Fruit fly (Drosophila melanogaster) whole organism, wandering third instar larva: ENCODE data around the gene SelG.

Experiments used
- CG32264 ChIP-seq: fragments of 200-800 bp; sonication (Bioruptor generic); optimal IDR thresholded peaks from 2 replicates; lab custom pipeline; 2016; ENCODE audit warnings: missing biosample characterization, missing genetic modification characterization
- CG9705 ChIP-seq: fragments of 200-800 bp; sonication (Bioruptor generic); optimal IDR thresholded peaks from 2 replicates; lab custom pipeline; 2018; ENCODE audit warnings: missing biosample characterization, mild to moderate bottlenecking, missing genetic modification characterization
- CrebA ChIP-seq: fragments of 200-800 bp; sonication (Bioruptor generic); optimal IDR thresholded peaks from 2 replicates; lab custom pipeline; 2016; ENCODE audit warnings: missing biosample characterization, mild to moderate bottlenecking, missing genetic modification characterization, borderline replicate concordance
- Dfd ChIP-seq: fragments of >200 bp; optimal IDR thresholded peaks from 2 replicates; lab custom pipeline; 2017; ENCODE audit warnings: missing biosample characterization, missing genetic modification characterization
- Dif ChIP-seq: fragments of 200-275, 200-300 bp; sonication (Bioruptor generic); optimal IDR thresholded peaks from 2 replicates; lab custom pipeline; 2018; ENCODE audit warnings: missing biosample characterization, missing genetic modification characterization; ENCODE audit not compliant: partially characterized antibody
- GATAd ChIP-seq: sonication (Bioruptor generic); optimal IDR thresholded peaks from 2 replicates; lab custom pipeline; 2016; ENCODE audit warnings: missing biosample characterization, missing genetic modification characterization
- HLH106 ChIP-seq: fragments of 200-800 bp; optimal IDR thresholded peaks from 3 replicates; lab custom pipeline; 2019; ENCODE audit warnings: missing biosample characterization, mild to moderate bottlenecking, missing genetic modification characterization, moderate library complexity
- Hr78 ChIP-seq: fragments of >200 bp; optimal IDR thresholded peaks from 2 replicates; lab custom pipeline; 2017; ENCODE audit warnings: missing biosample characterization, missing genetic modification characterization
- Hr83 ChIP-seq: fragments of 200-300 bp; sonication (Bioruptor generic); optimal IDR thresholded peaks from 2 replicates; lab custom pipeline; 2016; ENCODE audit warnings: missing biosample characterization, mild to moderate bottlenecking, missing genetic modification characterization, moderate library complexity; ENCODE audit not compliant: poor library complexity, severe bottlenecking
- Jra ChIP-seq: sonication (Bioruptor generic); optimal IDR thresholded peaks from 2 replicates; lab custom pipeline; 2016; ENCODE audit warnings: missing biosample characterization, missing genetic modification characterization
- Mio ChIP-seq: sonication (Bioruptor generic); optimal IDR thresholded peaks from 2 replicates; lab custom pipeline; 2016; ENCODE audit warnings: missing biosample characterization, missing genetic modification characterization
- N ChIP-seq: fragments of >200 bp; optimal IDR thresholded peaks from 2 replicates; lab custom pipeline; 2018; ENCODE audit warnings: missing biosample characterization, missing external identifiers, missing genetic modification characterization
- OdsH ChIP-seq: fragments of 200-800 bp; sonication (Bioruptor generic); optimal IDR thresholded peaks from 2 replicates; lab custom pipeline; 2016; ENCODE audit warnings: missing biosample characterization, mild to moderate bottlenecking, missing genetic modification characterization
- Rel ChIP-seq, 2 experiments: fragments of 200-800 bp; sonication (Bioruptor generic) in 1 of 2; optimal IDR thresholded peaks; 2 replicates in 1 of 2; 3 replicates in 1 of 2; lab custom pipeline; 2016 to 2019; ENCODE audit warnings: mild to moderate bottlenecking in 2 of 2, missing biosample characterization in 2 of 2, missing genetic modification characterization in 2 of 2, moderate library complexity in 1 of 2
- Sp1 ChIP-seq: fragments of 200-800 bp; sonication (Bioruptor generic); optimal IDR thresholded peaks from 3 replicates; lab custom pipeline; 2019; ENCODE audit warnings: missing biosample characterization, mild to moderate bottlenecking, missing genetic modification characterization, moderate library complexity
- Vsx2 ChIP-seq: fragments of 200-300, 225-300 bp; sonication (Bioruptor generic); optimal IDR thresholded peaks from 2 replicates; lab custom pipeline; 2018; ENCODE audit warnings: missing biosample characterization, missing genetic modification characterization; ENCODE audit not compliant: partially characterized antibody
- br ChIP-seq: fragments of 200-800 bp; sonication (Bioruptor generic); optimal IDR thresholded peaks from 2 replicates; lab custom pipeline; 2016; ENCODE audit warnings: missing biosample characterization, missing genetic modification characterization
- brk ChIP-seq: fragments of 200-800 bp; sonication (Bioruptor generic); optimal IDR thresholded peaks from 2 replicates; lab custom pipeline; 2016; ENCODE audit warnings: missing biosample characterization, mild to moderate bottlenecking, missing genetic modification characterization
- dl ChIP-seq, 2 experiments: fragments of 175-275, 200-275 bp in 1 of 2; fragments of 200-275 bp in 1 of 2; sonication (Bioruptor generic); optimal IDR thresholded peaks; lab custom pipeline; 2018; ENCODE audit warnings: mild to moderate bottlenecking in 2 of 2, missing biosample characterization in 2 of 2, missing genetic modification characterization in 2 of 2, moderate library complexity in 2 of 2; ENCODE audit not compliant: partially characterized antibody in 2 of 2, insufficient read depth in 1 of 2
- dmrt93B ChIP-seq: fragments of 200-800 bp; sonication (Bioruptor generic); optimal IDR thresholded peaks from 2 replicates; lab custom pipeline; 2018; ENCODE audit warnings: missing biosample characterization, mild to moderate bottlenecking, missing genetic modification characterization
- dsf ChIP-seq: sonication (Bioruptor generic); optimal IDR thresholded peaks from 2 replicates; lab custom pipeline; 2016; ENCODE audit warnings: missing biosample characterization, missing genetic modification characterization, borderline replicate concordance
- ey ChIP-seq: fragments of 200-800 bp; sonication (Bioruptor generic); optimal IDR thresholded peaks from 2 replicates; lab custom pipeline; 2016; ENCODE audit warnings: missing biosample characterization, missing genetic modification characterization
- foxo ChIP-seq, 2 experiments: fragments of 200-800 bp; sonication (Bioruptor generic); optimal IDR thresholded peaks; 2 replicates in 1 of 2; 3 replicates in 1 of 2; lab custom pipeline; 2016 to 2017; ENCODE audit warnings: missing biosample characterization in 2 of 2, missing genetic modification characterization in 2 of 2
- fru ChIP-seq: fragments of 200-800 bp; sonication (Bioruptor generic); optimal IDR thresholded peaks from 3 replicates; lab custom pipeline; 2016; ENCODE audit warnings: missing biosample characterization, mild to moderate bottlenecking, missing genetic modification characterization
- h ChIP-seq: fragments of 200-800 bp; sonication (Bioruptor generic); optimal IDR thresholded peaks from 3 replicates; lab custom pipeline; 2016; ENCODE audit warnings: missing biosample characterization, mild to moderate bottlenecking, missing genetic modification characterization
- jim ChIP-seq: fragments of 175-275, 200-325 bp; sonication (Bioruptor generic); optimal IDR thresholded peaks from 2 replicates; lab custom pipeline; 2016; ENCODE audit warnings: missing biosample characterization, mild to moderate bottlenecking, missing genetic modification characterization
- lola ChIP-seq: fragments of >200 bp; optimal IDR thresholded peaks from 2 replicates; lab custom pipeline; 2017; ENCODE audit warnings: missing biosample characterization, missing genetic modification characterization
- pan ChIP-seq: fragments of >200 bp; optimal IDR thresholded peaks from 2 replicates; lab custom pipeline; 2017
- psq ChIP-seq: fragments of 200-800 bp; sonication (Bioruptor generic); optimal IDR thresholded peaks from 3 replicates; lab custom pipeline; 2017; ENCODE audit warnings: missing biosample characterization, mild to moderate bottlenecking, missing genetic modification characterization, moderate library complexity
- rgr ChIP-seq: fragments of 200-800 bp; sonication (Bioruptor generic); optimal IDR thresholded peaks from 3 replicates; lab custom pipeline; 2016; ENCODE audit warnings: missing biosample characterization, mild to moderate bottlenecking, missing genetic modification characterization
- sage ChIP-seq: fragments of 200-800 bp; sonication (Bioruptor generic); optimal IDR thresholded peaks from 2 replicates; lab custom pipeline; 2016; ENCODE audit warnings: missing biosample characterization, mild to moderate bottlenecking, missing genetic modification characterization
- sv ChIP-seq: fragments of 200-800 bp; sonication (Bioruptor generic); optimal IDR thresholded peaks from 3 replicates; lab custom pipeline; 2016; ENCODE audit warnings: missing biosample characterization, missing genetic modification characterization
- usp ChIP-seq: fragments of >200 bp; optimal IDR thresholded peaks from 2 replicates; lab custom pipeline; 2017; ENCODE audit warnings: missing biosample characterization, missing genetic modification characterization
- woc ChIP-seq: sonication (Bioruptor generic); optimal IDR thresholded peaks from 2 replicates; lab custom pipeline; 2016; ENCODE audit warnings: missing biosample characterization, mild to moderate bottlenecking, missing genetic modification characterization

Gene SelG

dm6 chrX:11893643-11894042 is 6.6 kb downstream of the SelG start, which contains the start of gene wisp:
wisp (plus strand) TSS chrX:11893943.
- TF ChIP-seq woc: no peak
- TF ChIP-seq N: no peak
- no peak for TF ChIP-seq CG32264 (GFP tag; lab: Kevin White, UChicago)
- no peak for TF ChIP-seq sage
- TF ChIP-seq h (GFP tag; lab: Kevin White, UChicago): no peak
- no peak for TF ChIP-seq sv (GFP tag; lab: Kevin White, UChicago)
- no peak for TF ChIP-seq dl (GFP tag; optimal IDR thresholded peaks at IDR 0.05; lab: Kevin White, UChicago; ENCODE audit: insufficient read depth in 1 of 2, partially characterized antibody in 2 of 2)
- TF ChIP-seq GATAd (GFP tag; lab: Kevin White, UChicago): no peak
- TF ChIP-seq HLH106: no peak
- no peak for TF ChIP-seq psq (GFP tag; lab: Kevin White, UChicago)
- TF ChIP-seq lola (GFP tag; lab: Kevin White, UChicago): no peak
- TF ChIP-seq foxo (GFP tag; optimal IDR thresholded peaks at IDR 0.05; lab: Kevin White, UChicago): no peak
- TF ChIP-seq usp (GFP tag; lab: Kevin White, UChicago): no peak
- TF ChIP-seq brk (GFP tag; lab: Kevin White, UChicago): no peak
- no peak for TF ChIP-seq jim (GFP tag; lab: Kevin White, UChicago)
- no peak for TF ChIP-seq Hr83 (GFP tag; lab: Kevin White, UChicago)
- no peak for TF ChIP-seq br
- TF ChIP-seq CG9705: no peak
- TF ChIP-seq Sp1 (GFP tag; lab: Kevin White, UChicago): no peak

dm6 chrX:11894198-11894597 is 7.1 kb downstream of the SelG start:
- TF ChIP-seq sv (GFP tag; lab: Kevin White, UChicago) (no peak), Dif (no peak), CG9705 (no peak), psq (GFP tag; lab: Kevin White, UChicago) (no peak), usp (GFP tag; lab: Kevin White, UChicago) (no peak), Rel (GFP tag; optimal IDR thresholded peaks at IDR 0.05; lab: Kevin White, UChicago) (no peak), Rel (tag; optimal IDR thresholded peaks at IDR 0.05; lab: Kevin White, UChicago) (no peak), ey (GFP tag; lab: Kevin White, UChicago) (no peak), CG32264 (GFP tag; lab: Kevin White, UChicago) (no peak), pan (no peak), rgr (GFP tag; lab: Kevin White, UChicago) (no peak), br (no peak), GATAd (GFP tag; lab: Kevin White, UChicago) (no peak), jim (GFP tag; lab: Kevin White, UChicago) (no peak), Mio (GFP tag; lab: Kevin White, UChicago) (no peak)

dm6 chrX:11895141-11895540 is 8.1 kb downstream of the SelG start:
- no peak for TF ChIP-seq CG32264 (GFP tag; lab: Kevin White, UChicago)
- peak; percentile 77 for TF ChIP-seq Dfd (GFP tag; lab: Kevin White, UChicago)

- TF ChIP-seq rgr (GFP tag; lab: Kevin White, UChicago) (no peak), Rel (GFP tag; optimal IDR thresholded peaks at IDR 0.05; lab: Kevin White, UChicago) (no peak), Rel (tag; optimal IDR thresholded peaks at IDR 0.05; lab: Kevin White, UChicago) (no peak), Hr78 (no peak), lola (GFP tag; lab: Kevin White, UChicago) (no peak), woc (no peak), dmrt93B (GFP tag; lab: Kevin White, UChicago) (no peak), fru (peak; percentile 83), usp (GFP tag; lab: Kevin White, UChicago) (no peak), Sp1 (GFP tag; lab: Kevin White, UChicago) (no peak), Jra (no peak), Vsx2 (GFP tag; lab: Kevin White, UChicago) (no peak), ey (GFP tag; lab: Kevin White, UChicago) (peak; percentile 6), OdsH (GFP tag; lab: Kevin White, UChicago) (no peak), CrebA (GFP tag; lab: Kevin White, UChicago) (no peak), dsf (GFP tag; lab: Kevin White, UChicago) (no peak)
- TF ChIP-seq, all 38 proteins: peak for 2
Observed at dm6 chrX:11905144-11905543, 18.1 kb downstream of the SelG start, which contains the start of gene Upf1. Upf1 (minus strand) TSS chrX:11905371.
